Worm (Caenorhabditis elegans) whole organism, L4/young adult: ENCODE measurements around the gene T20B5.2.

Source experiments
- W03F9.2 ChIP-seq: fragments of 150-350 bp; optimal IDR thresholded peaks from 2 replicates; lab custom pipeline; 2014; ENCODE audit warnings: missing biosample characterization, missing genetic modification characterization
- dao-5 ChIP-seq: sonication (generic microtip); optimal IDR thresholded peaks from 2 replicates; lab custom pipeline; 2016; ENCODE audit warnings: missing genotype, missing genetic modification characterization, moderate library complexity, missing compliant biosample characterization
- him-1 ChIP-seq: sonication (generic microtip); optimal IDR thresholded peaks from 2 replicates; lab custom pipeline; 2016; ENCODE audit warnings: missing genotype, missing genetic modification reagents, missing genetic modification characterization, missing compliant biosample characterization

Gene T20B5.2

ce11 chrX:9337832-9338231, 6.9 kb downstream of the T20B5.2 start:
- peak; percentile 95 for TF ChIP-seq him-1
- TF ChIP-seq dao-5 (tag; lab: Kevin White, UChicago): no peak
- TF ChIP-seq W03F9.2 (tag; lab: Kevin White, UChicago): no peak

- TF ChIP-seq dao-5 (tag; lab: Kevin White, UChicago): no peak
- TF ChIP-seq W03F9.2 (tag; lab: Kevin White, UChicago): no peak
- TF ChIP-seq him-1: no peak
These were observed 7.4 kb downstream of the T20B5.2 start, which contains the start of gene apa-2 for ce11 chrX:9338375-9338774. apa-2 (plus strand) TSS chrX:9338675.

- no peak for TF ChIP-seq him-1
- peak; percentile 57 for TF ChIP-seq W03F9.2 (tag; lab: Kevin White, UChicago)
- TF ChIP-seq dao-5 (tag; lab: Kevin White, UChicago): no peak
These were observed 16.5 kb downstream of the T20B5.2 start, which contains the start of gene oga-1 for ce11 chrX:9347380-9347979. oga-1 (minus strand) TSS chrX:9347430.

ce11 chrX:9349844-9350556, 19.0 kb downstream of the T20B5.2 start, which contains the start of gene flp-20:
flp-20 (minus strand) TSS chrX:9349894.
- TF ChIP-seq him-1: no peak
- TF ChIP-seq W03F9.2 (tag; lab: Kevin White, UChicago): no peak
- TF ChIP-seq dao-5 (tag; lab: Kevin White, UChicago): no peak

ce11 chrX:9361136-9361535, 30.2 kb downstream of the T20B5.2 start:
- TF ChIP-seq him-1: no peak

ce11 chrX:9364082-9364481, 33.1 kb downstream of the T20B5.2 start:
- no peak for TF ChIP-seq W03F9.2 (tag; lab: Kevin White, UChicago)
- no peak for TF ChIP-seq him-1
- TF ChIP-seq dao-5 (tag; lab: Kevin White, UChicago): no peak

- TF ChIP-seq dao-5 (tag; lab: Kevin White, UChicago) (no peak), him-1 (no peak), W03F9.2 (tag; lab: Kevin White, UChicago) (no peak)
These were observed 33.5 kb downstream of the T20B5.2 start, which contains the start of gene pkc-2 for ce11 chrX:9364501-9364900. pkc-2 (plus strand) TSS chrX:9364818.

ce11 chrX:9369927-9370326, 39.0 kb downstream of the T20B5.2 start:
- TF ChIP-seq him-1 (no peak), dao-5 (tag; lab: Kevin White, UChicago) (no peak), W03F9.2 (tag; lab: Kevin White, UChicago) (no peak)

ce11 chrX:9372221-9372620, 41.3 kb downstream of the T20B5.2 start:
- no peak for TF ChIP-seq him-1
- no peak for TF ChIP-seq W03F9.2 (tag; lab: Kevin White, UChicago)

- TF ChIP-seq W03F9.2 (tag; lab: Kevin White, UChicago) (no peak), dao-5 (tag; lab: Kevin White, UChicago) (peak; percentile 23), him-1 (peak; percentile 29)
These were observed 42.0 kb downstream of the T20B5.2 start for ce11 chrX:9372987-9373386.

ce11 chrX:9373729-9374128, 42.8 kb downstream of the T20B5.2 start:
- no peak for TF ChIP-seq him-1
- no peak for TF ChIP-seq W03F9.2 (tag; lab: Kevin White, UChicago)
- no peak for TF ChIP-seq dao-5 (tag; lab: Kevin White, UChicago)
